Worm (Caenorhabditis elegans) whole organism, late embryonic: ENCODE results near the gene tsp-17.
A peak's percentile ranks its signal among the peaks of the same experiment; 100 is the strongest.

Source experiments
- F13H6.1 ChIP-seq: sonication (generic microtip); optimal IDR thresholded peaks from 2 replicates; lab custom pipeline; 2016; ENCODE audit warnings: missing genetic modification characterization, missing compliant biosample characterization
- K09A11.1 ChIP-seq: sonication (generic microtip); optimal IDR thresholded peaks from 2 replicates; lab custom pipeline; 2017; ENCODE audit warnings: antibody characterized with exemption, mild to moderate bottlenecking, missing genetic modification characterization, missing compliant biosample characterization; ENCODE audit not compliant: insufficient read depth
- ama-1 ChIP-seq: fragments of 150-350 bp; optimal IDR thresholded peaks from 2 replicates; lab custom pipeline; 2014
- ceh-14 ChIP-seq: sonication (generic microtip); optimal IDR thresholded peaks from 2 replicates; lab custom pipeline; 2016; ENCODE audit warnings: missing genotype, missing genetic modification characterization, missing compliant biosample characterization
- ceh-2 ChIP-seq: sonication (generic microtip); optimal IDR thresholded peaks from 2 replicates; lab custom pipeline; 2016; ENCODE audit warnings: missing genotype, missing genetic modification characterization, missing compliant biosample characterization
- ceh-24 ChIP-seq: sonication (generic microtip); optimal IDR thresholded peaks from 2 replicates; lab custom pipeline; 2016; ENCODE audit warnings: mild to moderate bottlenecking, missing genetic modification characterization, missing compliant biosample characterization
- ceh-30 ChIP-seq: fragments of 150-350 bp; optimal IDR thresholded peaks from 2 replicates; lab custom pipeline; 2014; ENCODE audit warnings: missing biosample characterization, missing genetic modification characterization
- ceh-31 ChIP-seq: sonication (generic microtip); optimal IDR thresholded peaks from 2 replicates; lab custom pipeline; 2016; ENCODE audit warnings: missing genetic modification characterization, missing compliant biosample characterization
- ceh-34 ChIP-seq: sonication (generic microtip); optimal IDR thresholded peaks from 2 replicates; lab custom pipeline; 2016; ENCODE audit warnings: mild to moderate bottlenecking, missing genetic modification characterization, missing compliant biosample characterization
- ceh-45 ChIP-seq: fragments of 200-800 bp; sonication (Bioruptor generic); IDR thresholded peaks from 2 replicates; pipeline ENCODE4 v1.3.6; 2022; ENCODE audit warnings: missing genetic modification reagents, missing genetic modification characterization, missing compliant biosample characterization
- dve-1 ChIP-seq: sonication (generic microtip); optimal IDR thresholded peaks from 2 replicates; lab custom pipeline; 2017; ENCODE audit warnings: antibody characterized with exemption, mild to moderate bottlenecking, missing genetic modification characterization, missing compliant biosample characterization
- elt-2 ChIP-seq: sonication (generic microtip); optimal IDR thresholded peaks from 2 replicates; lab custom pipeline; 2016; ENCODE audit warnings: missing genetic modification reagents, missing genetic modification characterization, missing compliant biosample characterization
- elt-4 ChIP-seq: sonication (generic microtip); optimal IDR thresholded peaks from 2 replicates; lab custom pipeline; 2016; ENCODE audit warnings: missing genetic modification characterization, missing compliant biosample characterization
- ets-4 ChIP-seq: sonication (generic microtip); optimal IDR thresholded peaks from 2 replicates; lab custom pipeline; 2016; ENCODE audit warnings: missing genetic modification characterization, missing compliant biosample characterization
- eyg-1 ChIP-seq: sonication (generic microtip); optimal IDR thresholded peaks from 2 replicates; lab custom pipeline; 2016; ENCODE audit warnings: missing genotype, missing genetic modification characterization, missing compliant biosample characterization
- fkh-10 ChIP-seq: fragments of 150-350 bp; optimal IDR thresholded peaks from 2 replicates; lab custom pipeline; 2014; ENCODE audit warnings: missing biosample characterization, missing genetic modification reagents, missing genetic modification characterization
- hlh-13 ChIP-seq: fragments of 200-800 bp; sonication (Bioruptor generic); optimal IDR thresholded peaks from 2 replicates; lab custom pipeline; 2018; ENCODE audit warnings: mild to moderate bottlenecking, missing genetic modification characterization, missing compliant biosample characterization
- hlh-15 ChIP-seq: sonication (generic microtip); optimal IDR thresholded peaks from 2 replicates; lab custom pipeline; 2016; ENCODE audit warnings: missing genetic modification characterization, missing compliant biosample characterization
- hlh-6 ChIP-seq: sonication (generic microtip); optimal IDR thresholded peaks from 2 replicates; lab custom pipeline; 2016; ENCODE audit warnings: missing genotype, missing genetic modification characterization, missing compliant biosample characterization
- madf-2 ChIP-seq: sonication (generic microtip); optimal IDR thresholded peaks from 2 replicates; lab custom pipeline; 2017; ENCODE audit warnings: missing genetic modification characterization, missing compliant biosample characterization
- nfya-1 ChIP-seq: sonication (generic microtip); optimal IDR thresholded peaks from 2 replicates; lab custom pipeline; 2017; ENCODE audit warnings: missing genetic modification characterization, mild to moderate bottlenecking, missing compliant biosample characterization, antibody characterized with exemption, moderate library complexity
- nhr-232 ChIP-seq: sonication (generic microtip); optimal IDR thresholded peaks from 2 replicates; lab custom pipeline; 2016; ENCODE audit warnings: missing genetic modification characterization, missing compliant biosample characterization
- pqm-1 ChIP-seq: sonication (generic microtip); optimal IDR thresholded peaks from 2 replicates; lab custom pipeline; 2016; ENCODE audit warnings: missing genetic modification characterization, missing compliant biosample characterization
- rnt-1 ChIP-seq: sonication (generic microtip); optimal IDR thresholded peaks from 2 replicates; lab custom pipeline; 2016; ENCODE audit warnings: missing genetic modification characterization, missing compliant biosample characterization
- sdc-2 ChIP-seq: sonication (generic microtip); optimal IDR thresholded peaks from 2 replicates; lab custom pipeline; 2016; ENCODE audit warnings: missing genotype, missing genetic modification characterization, missing compliant biosample characterization
- tbx-2 ChIP-seq: sonication (generic microtip); optimal IDR thresholded peaks from 2 replicates; lab custom pipeline; 2016; ENCODE audit warnings: missing genetic modification characterization, missing compliant biosample characterization
- ttx-3 ChIP-seq: sonication (generic microtip); optimal IDR thresholded peaks from 2 replicates; lab custom pipeline; 2016; ENCODE audit warnings: missing genetic modification reagents, missing genetic modification characterization, missing compliant biosample characterization
- unc-3 ChIP-seq, 2 experiments: fragments of 200-800 bp in 1 of 2; sonication (Bioruptor generic) in 1 of 2; sonication (generic microtip) in 1 of 2; conservative IDR thresholded peaks in 1 of 2; optimal IDR thresholded peaks in 1 of 2; 2 replicates each; pipeline versions ENCODE4 v1.3.6 to Lab custom; 2016 to 2022; ENCODE audit warnings: missing compliant biosample characterization in 2 of 2, missing genetic modification characterization in 2 of 2, missing genetic modification reagents in 1 of 2
- unc-42 ChIP-seq: sonication (generic microtip); optimal IDR thresholded peaks from 2 replicates; lab custom pipeline; 2016; ENCODE audit warnings: missing genotype, missing genetic modification characterization, missing compliant biosample characterization
- unc-55 ChIP-seq: sonication (generic microtip); optimal IDR thresholded peaks from 2 replicates; lab custom pipeline; 2017; ENCODE audit warnings: missing biosample characterization, missing genetic modification reagents, missing genetic modification characterization
- unc-86 ChIP-seq: sonication (generic microtip); optimal IDR thresholded peaks from 2 replicates; lab custom pipeline; 2016; ENCODE audit warnings: missing genetic modification characterization, missing compliant biosample characterization

tsp-17 gene

DNA sequence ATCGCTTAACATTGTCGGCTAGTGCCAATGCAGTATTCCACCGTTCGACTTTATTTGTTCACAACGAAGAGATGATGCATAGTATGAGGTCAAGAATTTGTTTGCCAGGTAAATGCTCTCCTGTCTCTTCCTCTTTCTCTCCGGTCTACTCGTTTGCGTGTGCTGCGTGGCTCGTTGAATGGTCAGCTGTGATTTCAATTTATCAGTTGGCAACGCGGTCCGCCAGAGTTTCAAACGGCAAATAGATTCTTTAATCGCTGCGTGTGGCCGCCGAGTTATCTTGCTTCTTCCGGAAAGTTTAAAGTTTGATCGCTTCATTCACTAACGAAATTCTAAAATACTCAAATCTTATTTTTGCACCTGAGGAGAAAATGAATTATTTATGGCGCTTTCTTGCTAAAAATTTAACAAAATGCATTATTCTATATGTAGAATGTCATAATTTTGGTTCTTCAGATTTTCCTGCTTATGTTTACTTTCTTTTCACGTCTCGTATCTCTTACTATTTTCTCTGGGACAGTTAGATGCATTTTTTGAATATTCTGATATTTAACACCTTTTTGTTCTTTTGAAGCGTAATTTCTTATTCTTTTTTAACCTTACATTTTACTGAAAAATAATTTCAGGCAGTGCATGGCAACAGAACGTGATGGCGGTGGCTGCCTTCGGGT is at the start of gene tsp-17:
Gene tsp-17, plus strand, starts transcription at position 621 of the 671 bp plus-strand sequence.
- TF ChIP-seq elt-2 (tag; lab: Kevin White, UChicago) (peak; percentile 23), unc-55 (GFP tag; lab: Kevin White, UChicago) (peak; percentile 17), ceh-14 (tag; lab: Kevin White, UChicago) (no peak)
- TF ChIP-seq, all 69 proteins: peak for 2

DNA sequence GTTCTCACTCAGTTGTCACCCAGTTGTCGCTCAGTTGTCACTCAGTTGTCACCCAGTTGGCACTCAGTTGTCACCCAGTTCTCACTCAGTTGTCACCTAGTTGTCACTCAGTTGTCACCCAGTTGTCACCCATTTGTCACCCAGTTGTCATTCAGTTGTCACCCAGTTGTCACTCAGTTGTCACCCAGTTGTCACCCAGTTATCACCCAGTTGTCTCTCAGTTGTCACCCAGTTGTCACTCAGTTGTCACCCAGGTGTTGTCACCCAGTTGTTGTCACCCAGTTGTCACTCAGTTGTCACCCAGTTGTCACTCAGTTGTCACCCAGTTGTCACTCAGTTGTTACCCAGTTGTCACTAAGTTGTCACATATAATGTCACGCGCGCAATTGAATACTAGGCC is 49.4 kb upstream of the tsp-17 start:
- TF ChIP-seq hlh-15 (tag; lab: Kevin White, UChicago) (no peak), elt-4 (tag; lab: Kevin White, UChicago) (peak; percentile 20), rnt-1 (tag; lab: Kevin White, UChicago) (peak; percentile 23), sdc-2 (no peak), hlh-6 (tag; lab: Kevin White, UChicago) (no peak)

DNA sequence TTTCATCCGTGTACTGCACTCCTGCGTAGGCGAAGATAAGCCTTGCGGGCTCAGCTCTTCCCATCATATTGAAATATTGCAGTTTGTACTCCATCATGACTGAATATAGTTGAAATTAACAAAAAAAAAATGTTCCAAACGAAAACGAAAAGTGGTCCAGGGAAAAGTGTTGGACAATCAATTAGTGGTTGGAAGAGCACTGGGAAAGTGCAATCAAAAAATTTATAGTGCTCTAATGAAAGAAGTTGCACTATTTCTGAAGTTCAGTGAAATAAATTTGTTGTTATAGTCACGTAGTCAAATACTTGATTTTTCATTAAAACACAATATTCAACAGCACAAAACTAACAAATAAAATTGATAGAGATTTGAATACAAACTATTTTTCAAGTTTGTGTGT is 47.3 kb upstream of the tsp-17 start, which contains the start of gene gst-11:
Gene gst-11, minus strand, starts transcription at position 101 of the 400 bp plus-strand sequence.
- TF ChIP-seq tbx-2 (tag; lab: Kevin White, UChicago) = no peak
- TF ChIP-seq ceh-2 (tag; lab: Kevin White, UChicago) = no peak
- TF ChIP-seq nhr-232 (tag; lab: Kevin White, UChicago) = no peak
- no peak for TF ChIP-seq unc-3 (GFP tag; conservative IDR thresholded peaks at IDR 0.05; lab: Robert Waterston, UW)
- TF ChIP-seq unc-3 (tag; optimal IDR thresholded peaks at IDR 0.05; lab: Kevin White, UChicago) = no peak
- no peak for TF ChIP-seq nfya-1 (tag; lab: Kevin White, UChicago)
- TF ChIP-seq ceh-30 (tag; lab: Kevin White, UChicago) = no peak
- TF ChIP-seq F13H6.1 (tag; lab: Kevin White, UChicago) = no peak

DNA sequence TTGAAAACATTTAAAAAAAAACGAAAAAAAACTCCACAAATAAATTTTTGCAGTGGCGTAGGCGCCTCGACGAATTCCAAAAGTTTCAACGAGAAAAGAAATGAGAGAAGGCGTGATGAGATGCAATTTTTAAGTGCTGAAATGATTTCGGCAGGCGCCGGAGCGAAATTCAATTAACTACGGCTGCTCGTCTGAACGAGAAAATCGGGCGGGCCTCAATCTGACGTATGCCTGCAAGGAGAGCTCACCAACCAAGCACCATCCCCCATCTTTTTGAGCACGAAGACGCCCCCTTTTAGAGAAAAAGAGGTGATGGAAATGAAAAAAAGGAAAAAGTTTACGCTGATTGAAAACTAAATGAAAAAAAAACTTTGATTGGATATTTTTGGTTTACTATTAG is 46.2 kb upstream of the tsp-17 start:
- no peak for TF ChIP-seq ceh-14 (tag; lab: Kevin White, UChicago)
- TF ChIP-seq eyg-1 = no peak
- no peak for TF ChIP-seq hlh-13 (GFP tag; lab: Kevin White, UChicago)
- peak; percentile 66 for TF ChIP-seq unc-42 (tag; lab: Kevin White, UChicago)

DNA sequence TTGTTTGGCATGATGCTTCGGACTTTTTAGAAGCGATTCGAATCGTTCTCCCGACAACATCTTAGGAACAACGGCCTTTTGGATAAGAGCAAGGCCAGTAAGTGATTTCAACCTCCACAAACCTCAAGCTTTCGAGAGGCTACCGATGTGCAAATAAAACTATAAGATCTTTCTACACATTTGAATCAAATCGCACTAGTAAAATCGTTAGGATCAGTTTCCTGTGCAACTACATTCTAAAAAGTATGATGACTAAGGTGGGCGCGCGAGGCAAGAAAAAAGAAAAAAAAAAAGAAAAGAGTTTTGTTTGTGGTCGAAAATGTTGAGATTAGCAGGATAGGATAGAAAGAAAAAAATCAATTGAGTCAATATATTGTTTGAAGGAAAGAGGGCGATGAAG is 36.2 kb upstream of the tsp-17 start, which contains the start of gene tmem-24:
Gene tmem-24, minus strand, starts transcription at position 101 of the 400 bp plus-strand sequence.
- TF ChIP-seq tbx-2 (tag; lab: Kevin White, UChicago) (no peak), ceh-31 (tag; lab: Kevin White, UChicago) (no peak), ceh-2 (tag; lab: Kevin White, UChicago) (no peak), unc-86 (tag; lab: Kevin White, UChicago) (no peak), ttx-3 (tag; lab: Kevin White, UChicago) (no peak), rnt-1 (tag; lab: Kevin White, UChicago) (no peak), K09A11.1 (no peak), pqm-1 (tag; lab: Kevin White, UChicago) (no peak), elt-2 (tag; lab: Kevin White, UChicago) (no peak), ets-4 (tag; lab: Kevin White, UChicago) (no peak), madf-2 (tag; lab: Kevin White, UChicago) (no peak), fkh-10 (GFP tag; lab: Kevin White, UChicago) (no peak), dve-1 (tag; lab: Kevin White, UChicago) (no peak), ceh-34 (tag; lab: Kevin White, UChicago) (no peak)

DNA sequence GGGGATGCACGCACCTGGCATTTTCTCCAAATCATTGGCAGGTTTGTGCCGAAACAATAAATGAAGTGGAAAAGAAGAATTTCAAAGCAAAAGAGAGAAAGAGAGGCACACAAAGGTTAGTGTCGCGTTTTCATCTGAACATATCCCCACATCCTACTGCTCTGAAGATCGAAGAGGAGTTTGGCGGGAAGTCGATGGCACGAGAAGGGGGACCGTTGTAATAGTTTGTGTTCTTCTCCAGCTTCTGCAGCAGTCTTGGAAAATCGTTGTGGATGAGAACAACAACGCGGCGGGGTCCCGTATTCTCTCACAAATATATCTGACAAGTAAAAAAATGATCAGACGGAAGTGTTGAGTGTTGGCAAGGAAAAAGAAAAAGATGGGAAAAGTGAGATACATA is 35.0 kb upstream of the tsp-17 start:
- no peak for TF ChIP-seq ceh-45 (GFP tag; lab: Robert Waterston, UW)
- TF ChIP-seq ceh-24 (tag; lab: Kevin White, UChicago) = no peak
- TF ChIP-seq ama-1 = peak; percentile 9
